Fruit fly (Drosophila melanogaster): ENCODE results near the gene CG13606.

Gene CG13606

DNA sequence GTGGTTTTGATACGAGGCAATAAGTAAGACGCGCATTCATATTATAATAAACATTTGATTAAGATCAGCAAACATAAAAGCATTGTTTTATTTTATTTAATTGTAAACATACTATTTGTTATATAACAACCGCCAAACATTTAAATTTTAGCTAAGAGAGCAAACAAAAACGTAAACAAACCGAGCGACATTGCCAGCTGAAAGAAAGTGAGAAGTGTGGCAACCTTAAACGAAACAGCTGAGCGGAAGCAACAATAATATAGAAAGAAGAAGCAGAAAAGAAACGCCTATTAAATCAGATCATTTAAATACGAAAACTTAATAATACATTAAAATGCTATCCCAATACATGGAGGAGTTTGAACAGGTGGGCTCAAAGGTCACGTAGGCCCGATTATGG is 37.8 kb upstream of the CG13606 start, which contains the start of gene Sec10 (continued):
- no peak for TF ChIP-seq CG17568 (GFP tag; optimal IDR thresholded peaks at IDR 0.05)
- 0 out of 3 replicates have a peak, but pooled peaks have one; percentile 25 for TF ChIP-seq CG34224 (GFP tag; IDR thresholded peaks at IDR 0.05; ENCODE audit: partially characterized antibody)
- TF ChIP-seq pan (optimal IDR thresholded peaks at IDR 0.05), result no peak
- no peak for TF ChIP-seq pan (GFP tag; optimal IDR thresholded peaks at IDR 0.05 in 1 of 2, IDR thresholded peaks at IDR 0.05 in 1 of 2)
- no peak for TF ChIP-seq tap (tag; optimal IDR thresholded peaks at IDR 0.05)
- no peak for TF ChIP-seq E2f1 (GFP tag; IDR thresholded peaks at IDR 0.05)
- TF ChIP-seq CG2202 (tag; optimal IDR thresholded peaks at IDR 0.05), result no peak
- no peak for TF ChIP-seq CG14050 (GFP tag; IDR thresholded peaks at IDR 0.05)
- TF ChIP-seq pzg (GFP tag; optimal IDR thresholded peaks at IDR 0.05), result peak; percentile 65
- TF ChIP-seq Dll (GFP tag; IDR thresholded peaks at IDR 0.05; ENCODE audit: partially characterized antibody), result no peak
- no peak for TF ChIP-seq gsb (GFP tag; IDR thresholded peaks at IDR 0.05)
- TF ChIP-seq Mrtf (GFP tag; IDR thresholded peaks at IDR 0.05), result no peak
- no peak for TF ChIP-seq CG11093 (GFP tag; IDR thresholded peaks at IDR 0.05)
- TF ChIP-seq CG31441 (GFP tag; IDR thresholded peaks at IDR 0.05), result no peak
- no peak for TF ChIP-seq btn (GFP tag; optimal IDR thresholded peaks at IDR 0.05)
- TF ChIP-seq Nf-YC (tag; optimal IDR thresholded peaks at IDR 0.05), result no peak
- TF ChIP-seq CG11723 (GFP tag; optimal IDR thresholded peaks at IDR 0.05), result no peak
- TF ChIP-seq CG31365 (tag; optimal IDR thresholded peaks at IDR 0.05), result no peak
- TF ChIP-seq lab (GFP tag; optimal IDR thresholded peaks at IDR 0.05), result no peak
- peak; percentile 62 for TF ChIP-seq wek (GFP tag; optimal IDR thresholded peaks at IDR 0.05)
- TF ChIP-seq so (GFP tag; IDR thresholded peaks at IDR 0.05), result no peak
- no peak for TF ChIP-seq HLH3B (GFP tag; IDR thresholded peaks at IDR 0.05)
- no peak for TF ChIP-seq nmo (GFP tag; optimal IDR thresholded peaks at IDR 0.05)
- no peak for TF ChIP-seq eyg (GFP tag; optimal IDR thresholded peaks at IDR 0.05)
- TF ChIP-seq sens-2 (GFP tag; IDR thresholded peaks at IDR 0.05), result no peak
- peak; percentile 43 for TF ChIP-seq HmgZ (tag; optimal IDR thresholded peaks at IDR 0.05)
- no peak for TF ChIP-seq Ets65A (GFP tag)
- TF ChIP-seq her (GFP tag; optimal IDR thresholded peaks at IDR 0.05), result no peak
- TF ChIP-seq CG4820 (GFP tag; optimal IDR thresholded peaks at IDR 0.05), result no peak
- TF ChIP-seq hkb (optimal IDR thresholded peaks at IDR 0.05), result no peak
- peak; percentile 41; the same call in 1 of the 2 replicates for TF ChIP-seq hkb (GFP tag; IDR thresholded peaks at IDR 0.05)
- no peak for TF ChIP-seq Dad (GFP tag; optimal IDR thresholded peaks at IDR 0.05)
- TF ChIP-seq exex (tag; optimal IDR thresholded peaks at IDR 0.05), result no peak
- no peak for TF ChIP-seq br (optimal IDR thresholded peaks at IDR 0.05)
- no peak for TF ChIP-seq zen2 (GFP tag; IDR thresholded peaks at IDR 0.05; ENCODE audit: partially characterized antibody)
- TF ChIP-seq CG11504 (tag; optimal IDR thresholded peaks at IDR 0.05), result no peak
- no peak for TF ChIP-seq D19A (tag; optimal IDR thresholded peaks at IDR 0.05)
- TF ChIP-seq CG7357 (GFP tag; IDR thresholded peaks at IDR 0.05), result no peak
- no peak for TF ChIP-seq cg (GFP tag; optimal IDR thresholded peaks at IDR 0.05)
- no peak for TF ChIP-seq CG18599 (GFP tag; optimal IDR thresholded peaks at IDR 0.05)
- TF ChIP-seq mirr (GFP tag; optimal IDR thresholded peaks at IDR 0.05), result no peak
- TF ChIP-seq CG14860 (GFP tag; IDR thresholded peaks at IDR 0.05; ENCODE audit: partially characterized antibody), result no peak
- no peak for TF ChIP-seq bsh (GFP tag; optimal IDR thresholded peaks at IDR 0.05)
- TF ChIP-seq insv (GFP tag; optimal IDR thresholded peaks at IDR 0.05), result no peak
- no peak for TF ChIP-seq gt (GFP tag; IDR thresholded peaks at IDR 0.05)
- TF ChIP-seq Camta (GFP tag; optimal IDR thresholded peaks at IDR 0.05), result no peak
- no peak for TF ChIP-seq gcm2 (GFP tag; optimal IDR thresholded peaks at IDR 0.05)
- TF ChIP-seq da (GFP tag; optimal IDR thresholded peaks at IDR 0.05), result no peak
- TF ChIP-seq ttk (GFP tag; IDR thresholded peaks at IDR 0.05), result no peak
- TF ChIP-seq maf-S (GFP tag; optimal IDR thresholded peaks at IDR 0.05), result no peak
- no peak for TF ChIP-seq ranshi (GFP tag; IDR thresholded peaks at IDR 0.05)
- TF ChIP-seq CG2116 (GFP tag; optimal IDR thresholded peaks at IDR 0.05), result peak; percentile 36
- no peak for TF ChIP-seq run (tag; optimal IDR thresholded peaks at IDR 0.05)

Measured in whole organism, embryonic.